Worm (Caenorhabditis elegans): ENCODE measurements around the gene srz-60.

The srz-60 gene

ce11 chrIV:3384593-3384992 is 44.1 kb upstream of the srz-60 start (continued):
- TF ChIP-seq pha-4 (GFP tag; IDR thresholded peaks at IDR 0.05) (peak; percentile 84), pha-4 (tag; optimal IDR thresholded peaks at IDR 0.05) (no peak), nhr-102 (tag; optimal IDR thresholded peaks at IDR 0.05) (peak; percentile 87), skn-1 (tag; optimal IDR thresholded peaks at IDR 0.05) (peak; percentile 8), cey-2 (tag; optimal IDR thresholded peaks at IDR 0.05; ENCODE audit: borderline replicate concordance, insufficient read depth) (no peak), ceh-62 (tag; optimal IDR thresholded peaks at IDR 0.05) (no peak), mdl-1 (tag; optimal IDR thresholded peaks at IDR 0.05) (peak; percentile 82 to 92), Y105C5A.15 (GFP tag; IDR thresholded peaks at IDR 0.05) (no peak), zfp-2 (tag; optimal IDR thresholded peaks at IDR 0.05) (no peak), tag-97 (GFP tag; IDR thresholded peaks at IDR 0.05) (no peak), nhr-25 (tag; optimal IDR thresholded peaks at IDR 0.05; ENCODE audit: borderline replicate concordance, insufficient read depth) (peak; percentile 37), unc-39 (tag; optimal IDR thresholded peaks at IDR 0.05) (no peak), ces-1 (GFP tag; optimal IDR thresholded peaks at IDR 0.05) (peak; percentile 1), hmg-1.1 (GFP tag; IDR thresholded peaks at IDR 0.05) (peak; percentile 95), ctbp-1 (GFP tag; IDR thresholded peaks at IDR 0.05) (peak; percentile 82), R02D3.7 (tag; optimal IDR thresholded peaks at IDR 0.05) (no peak), nhr-28 (tag; optimal IDR thresholded peaks at IDR 0.05) (peak; percentile 84), hlh-30 (tag; optimal IDR thresholded peaks at IDR 0.05; ENCODE audit: insufficient read depth) (peak; percentile 100), dmd-9 (GFP tag; IDR thresholded peaks at IDR 0.05) (0 out of 2 replicates have a peak, but pooled peaks have one; percentile 50), ceh-28 (tag; optimal IDR thresholded peaks at IDR 0.05) (peak; percentile 28), daf-8 (GFP tag; IDR thresholded peaks at IDR 0.05) (no peak), Y5F2A.4 (GFP tag; optimal IDR thresholded peaks at IDR 0.05) (no peak), mdt-29 (GFP tag; IDR thresholded peaks at IDR 0.05) (peak; percentile 50; the same call in 1 of the 2 replicates), nhr-77 (tag; optimal IDR thresholded peaks at IDR 0.05) (peak; percentile 60), F44E2.7 (GFP tag; IDR thresholded peaks at IDR 0.05) (no peak), ZK337.2 (GFP tag; IDR thresholded peaks at IDR 0.05) (peak; percentile 54; the same call in 1 of the 2 replicates), nhr-6 (tag; optimal IDR thresholded peaks at IDR 0.05) (peak; percentile 73), aha-1 (tag) (peak; percentile 99), lin-15B (tag; optimal IDR thresholded peaks at IDR 0.05) (no peak), jun-1 (tag; optimal IDR thresholded peaks at IDR 0.05) (peak; percentile 80), nhr-41 (GFP tag; IDR thresholded peaks at IDR 0.05) (peak; percentile 43; the same call in 1 of the 2 replicates), sdz-12 (GFP tag; optimal IDR thresholded peaks at IDR 0.05) (no peak), saeg-2 (GFP tag; IDR thresholded peaks at IDR 0.05) (0 out of 2 replicates have a peak, but pooled peaks have one; percentile 65), mep-1 (tag; optimal IDR thresholded peaks at IDR 0.05) (peak; percentile 91), snpc-1.2 (GFP tag; IDR thresholded peaks at IDR 0.05) (peak; percentile 46; the same call in 1 of the 2 replicates), lim-7 (GFP tag; IDR thresholded peaks at IDR 0.05) (no peak), madf-5 (GFP tag; IDR thresholded peaks at IDR 0.05) (no peak), daf-16 (GFP tag; optimal IDR thresholded peaks at IDR 0.05) (peak; percentile 16 to 19), daf-16 (tag; optimal IDR thresholded peaks at IDR 0.05) (peak; percentile 76), rbr-2 (tag; optimal IDR thresholded peaks at IDR 0.05) (peak; percentile 91), gei-8 (GFP tag; optimal IDR thresholded peaks at IDR 0.05) (no peak), unc-130 (GFP tag; optimal IDR thresholded peaks at IDR 0.05) (no peak), ZK546.5 (tag; optimal IDR thresholded peaks at IDR 0.05) (no peak), arid-1 (GFP tag; conservative IDR thresholded peaks at IDR 0.05) (peak; percentile 68; the same call in 1 of the 2 replicates), D1046.2 (GFP tag; IDR thresholded peaks at IDR 0.05) (no peak), aly-2 (tag; optimal IDR thresholded peaks at IDR 0.05) (no peak), Y75B8A.6 (GFP tag; IDR thresholded peaks at IDR 0.05) (no peak), madf-9 (GFP tag; conservative IDR thresholded peaks at IDR 0.05) (peak; percentile 72), mes-2 (tag; optimal IDR thresholded peaks at IDR 0.05; ENCODE audit: poor library complexity, severe bottlenecking) (peak; percentile 86), zfp-3 (GFP tag; conservative IDR thresholded peaks at IDR 0.05) (0 out of 2 replicates have a peak, but pooled peaks have one; percentile 49), ceh-20 (GFP tag; IDR thresholded peaks at IDR 0.05) (peak; percentile 91)
